Worm (Caenorhabditis elegans) whole organism, young adult: Measurements from ENCODE around the gene acs-17.

ENCODE experiments used
- F23B12.7 ChIP-seq: sonication (generic microtip); optimal IDR thresholded peaks from 2 replicates; lab custom pipeline; 2017; ENCODE audit warnings: missing genetic modification characterization, mild to moderate bottlenecking, missing compliant biosample characterization, antibody characterized with exemption, moderate library complexity; ENCODE audit not compliant: insufficient read depth
- F39B2.1 ChIP-seq: fragments of 200-800 bp; sonication (Bioruptor generic); IDR thresholded peaks from 2 replicates; pipeline ENCODE4 v1.3.6; 2022; ENCODE audit warnings: missing genetic modification reagents, missing genetic modification characterization, missing compliant biosample characterization
- F55B11.4 ChIP-seq: sonication (generic microtip); optimal IDR thresholded peaks from 2 replicates; lab custom pipeline; 2016; ENCODE audit warnings: missing compliant biosample characterization, missing genetic modification characterization, borderline replicate concordance; ENCODE audit not compliant: insufficient read depth
- K12H6.12 ChIP-seq: fragments of 200-800 bp; sonication (Bioruptor generic); optimal IDR thresholded peaks from 2 replicates; lab custom pipeline; 2018; ENCODE audit warnings: mild to moderate bottlenecking, missing genetic modification characterization, missing compliant biosample characterization
- T07F8.4 ChIP-seq: sonication (generic microtip); optimal IDR thresholded peaks from 2 replicates; lab custom pipeline; 2016; ENCODE audit warnings: mild to moderate bottlenecking, missing genetic modification characterization, moderate library complexity, missing compliant biosample characterization
- ZK185.1 ChIP-seq: sonication (generic microtip); optimal IDR thresholded peaks from 2 replicates; lab custom pipeline; 2016; ENCODE audit warnings: mild to moderate bottlenecking, missing genetic modification characterization, missing compliant biosample characterization; ENCODE audit not compliant: poor library complexity, severe bottlenecking
- aptf-2 ChIP-seq: fragments of 200-800 bp; sonication (Bioruptor generic); conservative IDR thresholded peaks from 2 replicates; pipeline ENCODE4 v1.3.6; 2022; ENCODE audit warnings: missing genetic modification reagents, missing genetic modification characterization, missing compliant biosample characterization
- athp-1 ChIP-seq: sonication (generic microtip); optimal IDR thresholded peaks from 2 replicates; lab custom pipeline; 2017; ENCODE audit warnings: mild to moderate bottlenecking, missing genetic modification characterization, missing compliant biosample characterization
- attf-3 ChIP-seq: fragments of 200-800 bp; sonication (Bioruptor generic); conservative IDR thresholded peaks from 2 replicates; pipeline ENCODE4 v1.3.6; 2022; ENCODE audit warnings: missing genetic modification reagents, missing genetic modification characterization, missing compliant biosample characterization
- bed-2 ChIP-seq: fragments of 200-800 bp; sonication (Bioruptor generic); IDR thresholded peaks from 2 replicates; pipeline ENCODE4 v1.3.6; 2022; ENCODE audit warnings: missing genetic modification reagents, missing genetic modification characterization, missing compliant biosample characterization
- ceh-91 ChIP-seq: fragments of 200-800 bp; sonication (Bioruptor generic); IDR thresholded peaks from 2 replicates; pipeline ENCODE4 v1.3.6; 2022; ENCODE audit warnings: missing genetic modification reagents, missing genetic modification characterization, missing compliant biosample characterization
- dox-1 ChIP-seq: fragments of 200-800 bp; sonication (Bioruptor generic); IDR thresholded peaks from 2 replicates; pipeline ENCODE4 v1.3.6; 2022; ENCODE audit warnings: missing genetic modification reagents, missing genetic modification characterization, missing compliant biosample characterization
- dpl-1 ChIP-seq: fragments of 150-350 bp; optimal IDR thresholded peaks from 2 replicates; lab custom pipeline; 2014; ENCODE audit warnings: missing biosample characterization, missing genetic modification reagents, missing genetic modification characterization
- efl-1 ChIP-seq: fragments of 150-350 bp; optimal IDR thresholded peaks from 2 replicates; lab custom pipeline; 2014; ENCODE audit warnings: missing biosample characterization, missing genetic modification reagents, missing genetic modification characterization
- ets-4 ChIP-seq: fragments of 200-800 bp; sonication (Bioruptor generic); optimal IDR thresholded peaks from 2 replicates; lab custom pipeline; 2018; ENCODE audit warnings: mild to moderate bottlenecking, missing genetic modification characterization, missing compliant biosample characterization
- fkh-3 ChIP-seq: sonication (generic microtip); optimal IDR thresholded peaks from 2 replicates; lab custom pipeline; 2016; ENCODE audit warnings: mild to moderate bottlenecking, missing genetic modification characterization, missing compliant biosample characterization
- hlh-12 ChIP-seq: sonication (generic microtip); optimal IDR thresholded peaks from 2 replicates; lab custom pipeline; 2016; ENCODE audit warnings: missing genetic modification characterization, missing compliant biosample characterization
- hmg-1.2 ChIP-seq: fragments of 200-800 bp; sonication (Bioruptor generic); IDR thresholded peaks from 2 replicates; pipeline ENCODE4 v1.3.6; 2022; ENCODE audit warnings: missing genetic modification reagents, missing genetic modification characterization, missing compliant biosample characterization
- hmg-20 ChIP-seq: fragments of 200-800 bp; sonication (Bioruptor generic); IDR thresholded peaks from 2 replicates; pipeline ENCODE4 v1.3.6; 2022; ENCODE audit warnings: missing genetic modification reagents, missing genetic modification characterization, missing compliant biosample characterization
- lin-40 ChIP-seq: sonication (generic microtip); optimal IDR thresholded peaks from 2 replicates; lab custom pipeline; 2016; ENCODE audit warnings: missing genetic modification characterization, mild to moderate bottlenecking, missing compliant biosample characterization, missing genotype, missing genetic modification reagents
- lin-54 ChIP-seq: fragments of 200-800 bp; sonication (Bioruptor generic); optimal IDR thresholded peaks from 2 replicates; lab custom pipeline; 2018; ENCODE audit warnings: mild to moderate bottlenecking, missing genetic modification characterization, missing compliant biosample characterization
- lir-1 ChIP-seq: fragments of 200-800 bp; sonication (Bioruptor generic); conservative IDR thresholded peaks from 2 replicates; pipeline ENCODE4 v1.3.6; 2022; ENCODE audit warnings: missing genetic modification reagents, missing genetic modification characterization, missing compliant biosample characterization
- madf-10 ChIP-seq: sonication (generic microtip); optimal IDR thresholded peaks from 2 replicates; lab custom pipeline; 2016; ENCODE audit warnings: mild to moderate bottlenecking, missing genetic modification characterization, missing compliant biosample characterization
- mcd-1 ChIP-seq: fragments of 200-800 bp; sonication (Bioruptor generic); IDR thresholded peaks from 2 replicates; pipeline ENCODE4 v1.3.6; 2022; ENCODE audit warnings: missing genetic modification reagents, missing genetic modification characterization, missing compliant biosample characterization
- mel-28 ChIP-seq: sonication (generic microtip); optimal IDR thresholded peaks from 2 replicates; lab custom pipeline; 2016; ENCODE audit warnings: borderline replicate concordance, mild to moderate bottlenecking, missing genetic modification characterization, missing compliant biosample characterization
- sdz-38 ChIP-seq: sonication (generic microtip); optimal IDR thresholded peaks from 2 replicates; lab custom pipeline; 2016; ENCODE audit warnings: missing genotype, missing genetic modification characterization, missing compliant biosample characterization
- snpc-1.1 ChIP-seq: sonication (generic microtip); optimal IDR thresholded peaks from 2 replicates; lab custom pipeline; 2017; ENCODE audit warnings: missing genetic modification characterization, mild to moderate bottlenecking, missing compliant biosample characterization, antibody characterized with exemption, moderate library complexity, missing genotype, missing genetic modification reagents; ENCODE audit not compliant: insufficient read depth
- tbp1 ChIP-seq: fragments of 200-800 bp; sonication (Bioruptor generic); optimal IDR thresholded peaks from 2 replicates; lab custom pipeline; 2018; ENCODE audit warnings: mild to moderate bottlenecking, missing genetic modification characterization, missing compliant biosample characterization
- unc-130 ChIP-seq: sonication (generic microtip); optimal IDR thresholded peaks from 2 replicates; lab custom pipeline; 2016; ENCODE audit warnings: missing genetic modification reagents, missing genetic modification characterization, missing compliant biosample characterization
- unc-62 ChIP-seq: fragments of 150-350 bp; optimal IDR thresholded peaks from 2 replicates; lab custom pipeline; 2014; ENCODE audit warnings: missing biosample characterization, missing genetic modification reagents, missing genetic modification characterization
- xnd-1 ChIP-seq: sonication (generic microtip); optimal IDR thresholded peaks from 2 replicates; lab custom pipeline; 2016; ENCODE audit warnings: missing genotype, missing genetic modification reagents, missing genetic modification characterization, missing compliant biosample characterization
- zfh-2 ChIP-seq: fragments of 200-800 bp; sonication (Bioruptor generic); conservative IDR thresholded peaks from 2 replicates; pipeline ENCODE4 v1.3.6; 2022; ENCODE audit warnings: missing genetic modification reagents, missing genetic modification characterization, missing compliant biosample characterization
- ztf-25 ChIP-seq: fragments of 200-800 bp; sonication (Bioruptor generic); IDR thresholded peaks from 2 replicates; pipeline ENCODE4 v1.3.6; 2022; ENCODE audit warnings: missing genetic modification reagents, missing genetic modification characterization, missing compliant biosample characterization
- ztf-28 ChIP-seq: fragments of 200-800 bp; sonication (Bioruptor generic); IDR thresholded peaks from 2 replicates; pipeline ENCODE4 v1.3.6; 2022; ENCODE audit warnings: missing genetic modification reagents, missing genetic modification characterization, missing compliant biosample characterization

The acs-17 gene

ce11 chrX:5930822-5931221 is 13.5 kb downstream of the acs-17 start, which contains the start of gene egl-6:
Gene egl-6, plus strand, starts transcription at chrX:5931122.
- TF ChIP-seq hmg-20 (GFP tag; lab: Robert Waterston, UW) (no peak), F39B2.1 (GFP tag; lab: Robert Waterston, UW) (no peak), F55B11.4 (tag; lab: Kevin White, UChicago) (no peak), F23B12.7 (no peak), ZK185.1 (tag; lab: Kevin White, UChicago) (no peak), madf-10 (no peak), dox-1 (no peak), aptf-2 (GFP tag; lab: Robert Waterston, UW) (no peak)

DNA sequence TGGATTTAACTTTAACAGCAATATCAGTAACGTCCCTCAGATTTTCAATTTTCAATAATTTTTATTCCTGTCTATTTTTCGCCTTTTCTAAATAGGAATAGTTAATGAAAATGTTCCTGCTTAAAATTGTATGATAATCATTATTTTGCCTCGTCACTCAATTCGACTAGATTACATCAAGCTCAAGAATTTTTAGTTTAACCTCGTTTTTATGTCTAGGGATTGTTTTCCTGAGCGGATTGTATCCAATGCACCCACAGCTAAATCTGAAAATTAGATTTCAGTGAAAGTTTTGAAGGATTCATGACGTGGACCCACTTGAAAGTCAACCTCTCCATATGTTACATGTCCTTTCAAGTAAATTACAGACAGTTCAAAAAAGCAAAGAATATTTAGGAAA is 20.6 kb downstream of the acs-17 start:
- TF ChIP-seq hlh-12 (tag; lab: Kevin White, UChicago) = no peak
- no peak for TF ChIP-seq ztf-28
- TF ChIP-seq lin-54 (GFP tag; lab: Kevin White, UChicago) = no peak
- TF ChIP-seq mel-28 (tag; lab: Kevin White, UChicago) = no peak
- no peak for TF ChIP-seq tbp1 (GFP tag; lab: Kevin White, UChicago)
- TF ChIP-seq unc-62 (GFP tag; lab: Kevin White, UChicago) = no peak
- TF ChIP-seq ets-4 = no peak
- TF ChIP-seq ztf-25 = no peak
- no peak for TF ChIP-seq hmg-1.2
- no peak for TF ChIP-seq K12H6.12 (tag; lab: Kevin White, UChicago)

ce11 chrX:5919097-5919496 is 25.2 kb downstream of the acs-17 start, which contains the start of gene capa-1:
Gene capa-1, plus strand, starts transcription at chrX:5919397.
- no peak for TF ChIP-seq ceh-91 (GFP tag; lab: Robert Waterston, UW)
- TF ChIP-seq fkh-3 (tag; lab: Kevin White, UChicago) = no peak
- no peak for TF ChIP-seq efl-1 (GFP tag; lab: Kevin White, UChicago)
- TF ChIP-seq lir-1 (GFP tag; lab: Robert Waterston, UW) = no peak
- TF ChIP-seq T07F8.4 (tag; lab: Kevin White, UChicago) = no peak
- TF ChIP-seq mel-28 (tag; lab: Kevin White, UChicago) = no peak
- TF ChIP-seq dpl-1 (GFP tag; lab: Kevin White, UChicago) = no peak
- no peak for TF ChIP-seq lin-40

DNA sequence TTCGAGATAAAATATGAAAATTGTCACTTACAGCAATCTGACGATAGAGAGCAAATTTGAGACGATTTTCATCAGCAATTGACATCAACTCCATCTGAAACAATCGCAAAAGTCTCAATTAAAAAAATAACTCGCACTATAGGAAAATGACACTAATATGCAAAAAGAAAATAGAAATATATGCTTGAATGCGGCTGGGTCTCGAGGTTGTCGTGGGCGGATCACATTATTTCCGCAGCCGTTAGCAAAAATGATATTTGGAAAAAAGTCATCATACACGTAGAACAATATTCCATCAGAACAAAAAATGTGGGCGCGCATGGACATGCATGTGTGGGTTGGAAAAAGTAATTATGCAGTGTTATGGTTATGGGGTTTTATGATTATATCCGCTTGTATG is 27.0 kb downstream of the acs-17 start, which contains the start of gene Y23B4A.1:
Y23B4A.1 (minus strand) TSS at position 101 of the 400 bp plus-strand sequence.
- TF ChIP-seq xnd-1 (tag; lab: Kevin White, UChicago) (no peak), mcd-1 (GFP tag; lab: Robert Waterston, UW) (no peak), attf-3 (GFP tag; lab: Robert Waterston, UW) (no peak)
- TF ChIP-seq, all 124 proteins: peak for 0

DNA sequence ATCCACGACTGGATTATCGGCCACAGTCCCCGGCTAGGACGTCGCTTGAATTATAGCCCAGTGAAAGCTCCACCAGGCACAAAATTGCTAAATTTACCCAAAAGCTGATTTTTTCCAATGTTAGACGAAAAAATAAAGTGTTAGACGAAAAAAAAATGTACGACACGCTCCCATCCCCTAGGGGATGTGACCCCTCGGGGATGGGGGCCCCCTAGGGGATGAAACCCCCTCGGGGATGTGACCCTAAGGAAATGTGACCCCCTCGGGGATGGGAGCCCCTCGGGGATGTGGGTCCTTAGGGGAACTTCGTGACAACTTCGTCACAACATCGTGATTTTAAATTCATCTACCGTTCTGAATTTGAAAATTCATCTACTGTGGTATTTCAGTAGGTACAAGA is 38.5 kb downstream of the acs-17 start:
- TF ChIP-seq zfh-2 (GFP tag; lab: Robert Waterston, UW) = peak; percentile 53; the same call in 1 of the 2 replicates
- TF ChIP-seq snpc-1.1 (tag; lab: Kevin White, UChicago) = no peak
- TF ChIP-seq, all 124 proteins: peak for 1

DNA sequence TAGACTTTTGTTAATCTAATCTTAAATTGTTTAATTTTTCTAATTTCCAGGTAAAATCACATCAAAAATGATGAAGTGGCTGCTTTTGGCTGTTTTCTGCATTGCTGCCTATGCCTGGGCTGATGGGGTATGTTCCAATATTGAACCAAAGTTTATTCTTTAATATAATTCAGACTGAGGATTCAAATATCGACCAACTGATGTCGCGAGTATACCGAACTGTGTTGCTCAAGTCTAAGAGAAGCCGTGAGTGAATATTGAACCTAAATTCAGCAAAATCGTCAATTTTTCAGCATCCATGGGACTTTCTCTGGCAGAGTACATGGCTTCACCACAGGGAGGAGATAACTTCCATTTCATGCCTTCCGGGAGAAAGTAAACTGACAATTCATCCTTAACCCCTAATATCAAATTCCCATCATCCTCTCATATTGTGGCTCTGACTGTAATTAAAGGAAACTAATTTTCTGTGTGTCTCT is 39.7 kb downstream of the acs-17 start, which contains the start of gene nlp-49:
nlp-49 (plus strand) TSS at position 51 of the 479 bp plus-strand sequence.
- TF ChIP-seq unc-130 (GFP tag; lab: Kevin White, UChicago) (no peak), mel-28 (tag; lab: Kevin White, UChicago) (no peak), bed-2 (GFP tag; lab: Robert Waterston, UW) (no peak), sdz-38 (tag; lab: Kevin White, UChicago) (no peak), ztf-25 (no peak), athp-1 (tag; lab: Kevin White, UChicago) (no peak)
